Fruit fly (Drosophila melanogaster) whole organism, embryonic: ENCODE results near the gene CG8372.

Experiments used
- Adf1 ChIP-seq: fragments of 200-800 bp; sonication (Bioruptor generic); IDR thresholded peaks from 2 replicates; pipeline ENCODE4 v1.3.6; 2022; ENCODE audit warnings: missing biosample characterization, missing genetic modification characterization
- Asciz ChIP-seq: fragments of 200-800 bp; sonication (Bioruptor generic); optimal IDR thresholded peaks from 2 replicates; lab custom pipeline; 2017; ENCODE audit warnings: missing biosample characterization, mild to moderate bottlenecking, missing genetic modification characterization, missing genetic modification reagents
- B-H2 ChIP-seq: fragments of 200-800 bp; sonication (Bioruptor generic); optimal IDR thresholded peaks from 2 replicates; lab custom pipeline; 2018; ENCODE audit warnings: missing biosample characterization, mild to moderate bottlenecking, missing genetic modification characterization
- Bgb ChIP-seq: fragments of 200-800 bp; sonication (Bioruptor generic); IDR thresholded peaks from 2 replicates; pipeline ENCODE4 v1.3.6; 2022; ENCODE audit warnings: missing biosample characterization, missing genetic modification characterization; ENCODE audit not compliant: partially characterized antibody
- Blimp-1 ChIP-seq: fragments of 200-800 bp; sonication (Bioruptor generic); optimal IDR thresholded peaks from 3 replicates; lab custom pipeline; 2018; ENCODE audit warnings: missing biosample characterization, missing genetic modification characterization, mild to moderate bottlenecking, moderate library complexity, missing genetic modification reagents
- CG10543 ChIP-seq: fragments of 200-800 bp; sonication (Bioruptor generic); optimal IDR thresholded peaks from 3 replicates; lab custom pipeline; 2017; ENCODE audit warnings: missing biosample characterization, mild to moderate bottlenecking, missing genetic modification characterization, moderate library complexity
- CG13287 ChIP-seq: fragments of 200-800 bp; sonication (Bioruptor generic); IDR thresholded peaks from 2 replicates; pipeline ENCODE4 v1.3.6; 2022; ENCODE audit warnings: missing biosample characterization, missing genetic modification characterization; ENCODE audit not compliant: partially characterized antibody
- CG13775 ChIP-seq: fragments of 200-800 bp; sonication (Bioruptor generic); optimal IDR thresholded peaks from 3 replicates; lab custom pipeline; 2017; ENCODE audit warnings: missing biosample characterization, mild to moderate bottlenecking, missing genetic modification characterization
- CG14014 ChIP-seq: fragments of 200-800 bp; sonication (Bioruptor generic); IDR thresholded peaks from 2 replicates; pipeline ENCODE4 v1.3.6; 2022; ENCODE audit warnings: missing biosample characterization, missing genetic modification characterization
- CG14965 ChIP-seq: fragments of 200-800 bp; sonication (Bioruptor generic); optimal IDR thresholded peaks from 2 replicates; lab custom pipeline; 2016; ENCODE audit warnings: missing biosample characterization, missing genetic modification characterization, borderline replicate concordance
- CG15601 ChIP-seq: fragments of 200-800 bp; sonication (Bioruptor generic); optimal IDR thresholded peaks from 3 replicates; lab custom pipeline; 2019; ENCODE audit warnings: missing biosample characterization, mild to moderate bottlenecking, missing genetic modification characterization, moderate library complexity
- CG16779 ChIP-seq: fragments of 200-800 bp; sonication (Bioruptor generic); IDR thresholded peaks from 2 replicates; pipeline ENCODE4 v1.3.6; 2022; ENCODE audit warnings: missing biosample characterization, missing genetic modification characterization
- CG16813 ChIP-seq: fragments of 200-800 bp; sonication (Bioruptor generic); IDR thresholded peaks from 3 replicates; pipeline ENCODE4 v1.3.6; 2022; ENCODE audit warnings: missing biosample characterization, missing genetic modification characterization; ENCODE audit not compliant: partially characterized antibody
- CG17612 ChIP-seq: fragments of 200-800 bp; sonication (Bioruptor generic); IDR thresholded peaks from 2 replicates; pipeline ENCODE4 v1.3.6; 2022; ENCODE audit warnings: missing biosample characterization, missing genetic modification characterization
- CG2120 ChIP-seq: fragments of 200-800 bp; sonication (Bioruptor generic); optimal IDR thresholded peaks from 3 replicates; lab custom pipeline; 2016; ENCODE audit warnings: missing biosample characterization, missing genetic modification characterization
- CG4328 ChIP-seq: fragments of 200-800 bp; sonication (Bioruptor generic); optimal IDR thresholded peaks from 3 replicates; lab custom pipeline; 2017; ENCODE audit warnings: missing biosample characterization, missing genetic modification reagents, missing genetic modification characterization
- CG6175 ChIP-seq: fragments of 200-800 bp; sonication (Bioruptor generic); IDR thresholded peaks from 3 replicates; pipeline ENCODE4 v1.3.6; 2022; ENCODE audit warnings: missing biosample characterization, missing genetic modification characterization
- CG6254 ChIP-seq: fragments of 200-800 bp; sonication (Bioruptor generic); optimal IDR thresholded peaks from 3 replicates; lab custom pipeline; 2017; ENCODE audit warnings: mild to moderate bottlenecking, missing biosample characterization, missing genetic modification reagents, missing genetic modification characterization
- CG6654 ChIP-seq: fragments of 200-800 bp; sonication (Bioruptor generic); optimal IDR thresholded peaks from 2 replicates; lab custom pipeline; 2017; ENCODE audit warnings: missing biosample characterization, mild to moderate bottlenecking, missing genetic modification characterization
- CG8089 ChIP-seq: fragments of 200-800 bp; sonication (Bioruptor generic); optimal IDR thresholded peaks from 3 replicates; lab custom pipeline; 2016; ENCODE audit warnings: missing biosample characterization, missing genetic modification characterization
- CTCF ChIP-seq: fragments of 200-800 bp; sonication (Bioruptor generic); optimal IDR thresholded peaks from 2 replicates; lab custom pipeline; 2017; ENCODE audit warnings: missing biosample characterization, mild to moderate bottlenecking, missing genetic modification characterization, moderate library complexity
- Dbx ChIP-seq: fragments of 200-800 bp; sonication (Bioruptor generic); IDR thresholded peaks from 3 replicates; pipeline ENCODE4 v1.3.6; 2022; ENCODE audit warnings: missing biosample characterization, missing genetic modification characterization
- Deaf1 ChIP-seq: fragments of 200-800 bp; optimal IDR thresholded peaks from 3 replicates; lab custom pipeline; 2019; ENCODE audit warnings: missing biosample characterization, mild to moderate bottlenecking, missing genetic modification characterization, moderate library complexity
- Drgx ChIP-seq: fragments of 200-800 bp; sonication (Bioruptor generic); IDR thresholded peaks from 2 replicates; pipeline ENCODE4 v1.3.6; 2022; ENCODE audit warnings: missing biosample characterization, missing genetic modification characterization
- Fer2 ChIP-seq: fragments of 200-800 bp; sonication (Bioruptor generic); optimal IDR thresholded peaks from 2 replicates; lab custom pipeline; 2018; ENCODE audit warnings: missing biosample characterization, mild to moderate bottlenecking, missing genetic modification characterization, moderate library complexity
- Med ChIP-seq: fragments of 200-800 bp; sonication (Bioruptor generic); peaks from one replicate; lab custom pipeline; 2016; ENCODE audit warnings: missing biosample characterization, missing genetic modification characterization, mild to moderate bottlenecking, inconsistent platforms, moderate library complexity
- NFAT ChIP-seq: fragments of 200-800 bp; sonication (Bioruptor generic); IDR thresholded peaks from 2 replicates; pipeline ENCODE4 v1.3.6; 2022; ENCODE audit warnings: missing biosample characterization, missing genetic modification characterization
- Rfx ChIP-seq: fragments of 200-800 bp; sonication (Bioruptor generic); IDR thresholded peaks from 2 replicates; pipeline ENCODE4 v1.3.6; 2022; ENCODE audit warnings: missing biosample characterization, missing genetic modification characterization
- Scr ChIP-seq: fragments of 200-800 bp; sonication (Bioruptor generic); IDR thresholded peaks from 2 replicates; pipeline ENCODE4 v1.3.6; 2022; ENCODE audit warnings: missing biosample characterization, missing genetic modification characterization; ENCODE audit not compliant: partially characterized antibody
- TFAM ChIP-seq: fragments of 200-800 bp; sonication (Bioruptor generic); optimal IDR thresholded peaks from 2 replicates; lab custom pipeline; 2017; ENCODE audit warnings: missing biosample characterization, missing genetic modification characterization, inconsistent platforms
- bowl ChIP-seq: fragments of 200-800 bp; sonication (Bioruptor generic); IDR thresholded peaks from 2 replicates; pipeline ENCODE4 v1.3.6; 2022; ENCODE audit warnings: missing biosample characterization, missing genetic modification characterization
- chinmo ChIP-seq: fragments of 200-800 bp; sonication (Bioruptor generic); IDR thresholded peaks from 4 replicates; pipeline ENCODE4 v1.3.6; 2022; ENCODE audit warnings: missing biosample characterization, missing genetic modification characterization; ENCODE audit not compliant: partially characterized antibody
- crol ChIP-seq: fragments of 200-800 bp; sonication (Bioruptor generic); IDR thresholded peaks from 2 replicates; pipeline ENCODE4 v1.3.6; 2022; ENCODE audit warnings: missing biosample characterization, missing genetic modification characterization
- ftz-f1 ChIP-seq: fragments of 200-800 bp; sonication (Bioruptor generic); optimal IDR thresholded peaks from 2 replicates; lab custom pipeline; 2016; ENCODE audit warnings: missing biosample characterization, missing genetic modification characterization
- gcm ChIP-seq: fragments of 200-800 bp; sonication (Bioruptor generic); optimal IDR thresholded peaks from 2 replicates; lab custom pipeline; 2019; ENCODE audit warnings: missing biosample characterization, mild to moderate bottlenecking, missing genetic modification characterization, moderate library complexity
- klu ChIP-seq: fragments of 200-800 bp; sonication (Bioruptor generic); IDR thresholded peaks from 2 replicates; pipeline ENCODE4 v1.3.6; 2022; ENCODE audit warnings: missing biosample characterization, missing genetic modification characterization
- mirr ChIP-seq: fragments of 200-800 bp; sonication (Bioruptor generic); optimal IDR thresholded peaks from 3 replicates; lab custom pipeline; 2018; ENCODE audit warnings: missing biosample characterization, mild to moderate bottlenecking, missing genetic modification characterization
- nerfin-1 ChIP-seq: fragments of 200-800 bp; sonication (Bioruptor generic); optimal IDR thresholded peaks from 3 replicates; lab custom pipeline; 2019; ENCODE audit warnings: missing biosample characterization, mild to moderate bottlenecking, missing genetic modification characterization, moderate library complexity
- onecut ChIP-seq: fragments of 200-800 bp; sonication (Bioruptor generic); IDR thresholded peaks from 2 replicates; pipeline ENCODE4 v1.3.6; 2022; ENCODE audit warnings: missing biosample characterization, missing genetic modification characterization
- rib ChIP-seq: fragments of 200-800 bp; sonication (Bioruptor generic); IDR thresholded peaks from 2 replicates; pipeline ENCODE4 v1.3.6; 2022; ENCODE audit warnings: missing biosample characterization, missing genetic modification characterization
- schlank ChIP-seq: fragments of 200-800 bp; sonication (Bioruptor generic); optimal IDR thresholded peaks from 2 replicates; lab custom pipeline; 2018; ENCODE audit warnings: missing biosample characterization, mild to moderate bottlenecking, missing genetic modification characterization
- seq ChIP-seq: fragments of 200-800 bp; sonication (Bioruptor generic); IDR thresholded peaks from 2 replicates; pipeline ENCODE4 v1.3.6; 2022; ENCODE audit warnings: missing biosample characterization, missing genetic modification characterization
- sisA ChIP-seq: fragments of 200-800 bp; sonication (Bioruptor generic); IDR thresholded peaks from 2 replicates; pipeline ENCODE4 v1.3.6; 2022; ENCODE audit warnings: missing biosample characterization, missing genetic modification characterization
- sr ChIP-seq: fragments of 200-800 bp; sonication (Bioruptor generic); IDR thresholded peaks from 3 replicates; pipeline ENCODE4 v1.3.6; 2022; ENCODE audit warnings: missing biosample characterization, missing genetic modification characterization
- stc ChIP-seq: fragments of 200-800 bp; sonication (Bioruptor generic); IDR thresholded peaks from 2 replicates; pipeline ENCODE4 v1.3.6; 2022; ENCODE audit warnings: missing biosample characterization, missing genetic modification characterization
- tin ChIP-seq: fragments of 200-800 bp; sonication (Bioruptor generic); optimal IDR thresholded peaks from 3 replicates; lab custom pipeline; 2016; ENCODE audit warnings: missing biosample characterization, missing genetic modification characterization
- ttk ChIP-seq: fragments of 200-800 bp; sonication (Bioruptor generic); IDR thresholded peaks from 2 replicates; pipeline ENCODE4 v2.1.2; 2022; ENCODE audit warnings: missing biosample characterization, missing genetic modification characterization

The CG8372 gene

dm6 chr2L:8190681-8191080 lies 22.0 kb downstream of the CG8372 start, which contains the start of gene CG34134:
CG34134 (minus strand) TSS chr2L:8190781.
- TF ChIP-seq nerfin-1 (tag; lab: Kevin White, UChicago) = no peak
- no peak for TF ChIP-seq CG13287
- TF ChIP-seq CG14965 (GFP tag; lab: Kevin White, UChicago) = no peak
- TF ChIP-seq, all 482 proteins: peak for 0

dm6 chr2L:8185008-8185407 lies 27.7 kb downstream of the CG8372 start:
- TF ChIP-seq chinmo (GFP tag; lab: Robert Waterston, UW) (no peak), onecut (no peak), CTCF (peak; percentile 80), bowl (0 out of 2 replicates have a peak, but pooled peaks have one; percentile 18), CG16779 (peak; percentile 20; the same call in 1 of the 2 replicates), CG2120 (GFP tag; lab: Kevin White, UChicago) (no peak)

dm6 chr2L:8171544-8171943 lies 41.2 kb downstream of the CG8372 start:
- TF ChIP-seq Drgx (GFP tag; lab: Robert Waterston, UW) = 0 out of 2 replicates have a peak, but pooled peaks have one; percentile 20
- TF ChIP-seq tin = no peak
- TF ChIP-seq schlank (tag; lab: Kevin White, UChicago) = peak; percentile 11
- peak; percentile 23; the same call in 1 of the 2 replicates for TF ChIP-seq CG13287
- TF ChIP-seq sisA = no peak
- TF ChIP-seq NFAT (GFP tag; lab: Robert Waterston, UW) = 0 out of 2 replicates have a peak, but pooled peaks have one; percentile 8
- TF ChIP-seq Med (GFP tag; lab: Kevin White, UChicago) = peak; percentile 78
- TF ChIP-seq Adf1 (GFP tag; lab: Robert Waterston, UW) = peak; percentile 12; the same call in 1 of the 2 replicates
- TF ChIP-seq crol (GFP tag; lab: Robert Waterston, UW) = peak; percentile 83
- TF ChIP-seq CG16813 (GFP tag; lab: Robert Waterston, UW) = no peak
- TF ChIP-seq gcm (GFP tag; lab: Kevin White, UChicago) = peak; percentile 79
- TF ChIP-seq CG15601 = no peak
- no peak for TF ChIP-seq TFAM
- TF ChIP-seq sr (GFP tag; lab: Robert Waterston, UW) = peak; percentile 79; the same call in 2 of the 3 replicates
- TF ChIP-seq Fer2 (tag; lab: Kevin White, UChicago) = no peak
- peak; percentile 37 for TF ChIP-seq mirr
- no peak for TF ChIP-seq CG13775 (GFP tag; lab: Kevin White, UChicago)
- no peak for TF ChIP-seq seq (GFP tag; lab: Robert Waterston, UW)
- no peak for TF ChIP-seq Blimp-1 (GFP tag; lab: Kevin White, UChicago)
- TF ChIP-seq CG4328 (GFP tag; lab: Kevin White, UChicago) = no peak
- TF ChIP-seq Scr (GFP tag; lab: Robert Waterston, UW) = peak; percentile 17; the same call in 1 of the 2 replicates
- peak; percentile 93 for TF ChIP-seq CG6175
- no peak for TF ChIP-seq stc
- no peak for TF ChIP-seq CG6654
- TF ChIP-seq CG8089 = no peak
- 0 out of 3 replicates have a peak, but pooled peaks have one; percentile 29 for TF ChIP-seq Dbx (GFP tag; lab: Robert Waterston, UW)
- peak; percentile 63 for TF ChIP-seq CG10543 (GFP tag; lab: Kevin White, UChicago)
- TF ChIP-seq CG6254 (GFP tag; lab: Kevin White, UChicago) = no peak
- TF ChIP-seq Asciz (GFP tag; lab: Kevin White, UChicago) = no peak
- no peak for TF ChIP-seq Deaf1 (tag; lab: Kevin White, UChicago)
- no peak for TF ChIP-seq CG14014 (GFP tag; lab: Robert Waterston, UW)
- peak; percentile 69 for TF ChIP-seq ftz-f1 (GFP tag; lab: Kevin White, UChicago)
- peak; percentile 2 for TF ChIP-seq B-H2 (GFP tag; lab: Kevin White, UChicago)
- TF ChIP-seq CG17612 = no peak
- TF ChIP-seq Rfx (GFP tag; lab: Robert Waterston, UW) = 0 out of 2 replicates have a peak, but pooled peaks have one; percentile 7
- TF ChIP-seq ttk (GFP tag; lab: Robert Waterston, UW) = no peak
- peak; percentile 73; the same call in 1 of the 2 replicates for TF ChIP-seq rib (GFP tag; lab: Robert Waterston, UW)
- TF ChIP-seq klu (GFP tag; lab: Robert Waterston, UW) = peak; percentile 49
- TF ChIP-seq chinmo (GFP tag; lab: Robert Waterston, UW) = 0 out of 4 replicates have a peak, but pooled peaks have one; percentile 64
- peak; percentile 38; the same call in 1 of the 2 replicates for TF ChIP-seq Bgb (GFP tag; lab: Robert Waterston, UW)
